Worm (Caenorhabditis elegans) whole organism, mixed stage, embryonic: ENCODE results near the gene F09C12.2.

Experiments used
- ces-1 ChIP-seq: fragments of 150-350 bp; optimal IDR thresholded peaks from 2 replicates; lab custom pipeline; 2014; ENCODE audit warnings: missing biosample characterization, missing genetic modification reagents, missing genetic modification characterization
- lsy-2 ChIP-seq: fragments of 150-350 bp; optimal IDR thresholded peaks from 2 replicates; lab custom pipeline; 2014; ENCODE audit warnings: missing biosample characterization, missing genetic modification characterization
- nhr-12 ChIP-seq: fragments of 150-350 bp; optimal IDR thresholded peaks from 2 replicates; lab custom pipeline; 2014; ENCODE audit warnings: missing biosample characterization, missing genetic modification characterization
- nhr-237 ChIP-seq: fragments of 150-350 bp; optimal IDR thresholded peaks from 2 replicates; lab custom pipeline; 2014; ENCODE audit warnings: missing biosample characterization, missing genetic modification characterization
- pha-4 ChIP-seq: fragments of 150-350 bp; optimal IDR thresholded peaks from 2 replicates; lab custom pipeline; 2018; ENCODE audit warnings: missing biosample characterization, missing genetic modification reagents, missing genetic modification characterization
- unc-62 ChIP-seq: fragments of 150-350 bp; optimal IDR thresholded peaks from 2 replicates; lab custom pipeline; 2014; ENCODE audit warnings: missing biosample characterization, missing genetic modification reagents, missing genetic modification characterization

DNA sequence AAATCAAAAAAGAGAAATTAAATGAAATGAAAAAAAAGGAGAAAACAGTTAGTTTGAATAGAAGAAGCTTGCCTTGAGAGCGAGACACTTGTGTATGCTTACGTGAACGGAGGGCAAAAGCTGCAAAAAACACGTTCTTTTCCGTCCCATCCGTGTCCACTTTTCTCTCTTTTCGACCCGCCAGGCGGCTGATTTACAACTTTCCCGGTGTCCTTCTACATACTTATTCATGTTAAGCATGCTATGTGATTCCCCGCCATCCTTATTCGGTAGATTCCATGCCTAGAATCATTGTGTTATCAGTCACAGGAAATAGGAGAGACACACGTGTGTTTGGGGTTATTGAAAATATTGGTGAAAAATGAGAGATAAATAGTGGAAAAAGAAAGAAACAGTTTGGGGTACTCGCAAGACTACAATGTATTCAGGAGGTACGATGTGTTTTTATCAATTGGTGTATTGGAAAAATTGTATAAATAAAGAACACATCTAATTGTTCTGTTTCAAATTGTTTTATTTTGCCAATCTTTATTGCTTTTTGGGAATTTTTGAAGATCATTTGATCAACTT lies 32.2 kb downstream of the F09C12.2 start, which contains the start of gene nas-29:
- TF ChIP-seq pha-4 (tag; lab: Kevin White, UChicago) (no peak), lsy-2 (tag; lab: Kevin White, UChicago) (no peak), nhr-237 (no peak), ces-1 (no peak), unc-62 (GFP tag; lab: Kevin White, UChicago) (no peak), nhr-12 (tag; lab: Kevin White, UChicago) (no peak)
